Fruit fly (Drosophila melanogaster) whole organism, pupa: ENCODE measurements around the gene CG12115.

Experiments
- CG10348 ChIP-seq: fragments of 200-800 bp; sonication (Bioruptor generic); IDR thresholded peaks from 2 replicates; pipeline ENCODE4 v1.3.6; 2022; ENCODE audit warnings: missing biosample characterization, missing genetic modification characterization
- CG13204 ChIP-seq: fragments of 200-800 bp; sonication (Bioruptor generic); optimal IDR thresholded peaks from 2 replicates; lab custom pipeline; 2018; ENCODE audit warnings: missing biosample characterization, mild to moderate bottlenecking, missing genetic modification characterization, moderate library complexity
- CG14655 ChIP-seq: fragments of 200-800 bp; sonication (Bioruptor generic); optimal IDR thresholded peaks from 3 replicates; lab custom pipeline; 2017; ENCODE audit warnings: mild to moderate bottlenecking, missing biosample characterization, missing genetic modification reagents, missing genetic modification characterization
- CG8301 ChIP-seq: fragments of 200-800 bp; sonication (Bioruptor generic); optimal IDR thresholded peaks from 2 replicates; lab custom pipeline; 2018; ENCODE audit warnings: missing biosample characterization, mild to moderate bottlenecking, missing genetic modification characterization
- CG9948 ChIP-seq: fragments of 200-800 bp; sonication (Bioruptor generic); optimal IDR thresholded peaks from 2 replicates; lab custom pipeline; 2018; ENCODE audit warnings: missing biosample characterization, mild to moderate bottlenecking, missing genetic modification characterization, moderate library complexity
- EcR ChIP-seq: fragments of 200-800 bp; sonication (Bioruptor generic); optimal IDR thresholded peaks from 3 replicates; lab custom pipeline; 2019; ENCODE audit warnings: missing biosample characterization, missing genetic modification characterization, mild to moderate bottlenecking, moderate library complexity, missing genetic modification reagents

- TF ChIP-seq CG14655 (no peak), CG13204 (no peak), EcR (no peak), CG10348 (no peak), CG9948 (tag; lab: Kevin White, UChicago) (no peak), CG8301 (no peak)
These were observed 25.1 kb upstream of the CG12115 start, which contains the start of gene CG15368 for dm6 chrX:9215485-9215884.
